Fruit fly (Drosophila melanogaster): ENCODE measurements around the gene CG42505.

The CG42505 gene

DNA sequence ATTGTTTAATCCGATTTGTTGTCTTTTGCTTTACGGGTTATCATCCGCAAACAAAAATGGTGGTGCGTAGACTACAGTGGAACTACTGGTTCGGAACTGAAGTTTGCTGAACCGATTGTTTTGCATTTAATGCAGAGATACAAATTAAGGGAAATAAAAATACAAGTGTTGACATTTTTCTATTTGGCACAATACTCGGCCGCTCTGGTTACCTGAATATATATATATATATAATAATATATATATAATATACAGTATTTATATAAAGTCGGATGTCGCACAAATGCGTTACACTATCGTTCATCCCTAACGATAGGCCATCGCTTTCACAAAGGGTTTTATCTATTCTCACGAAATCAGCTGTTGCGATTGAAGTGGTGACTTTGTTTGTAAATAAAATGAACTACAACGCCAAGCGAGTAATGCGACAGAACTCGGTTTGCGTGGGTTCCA lies 14.7 kb downstream of the CG42505 start, which contains the start of the genes DCAF12 and Spt3 (continued):
- TF ChIP-seq CG7963 (GFP tag; IDR thresholded peaks at IDR 0.05; ENCODE audit: partially characterized antibody) (peak; percentile 88), CG2129 (GFP tag; IDR thresholded peaks at IDR 0.05; ENCODE audit: partially characterized antibody) (peak; percentile 94), Stat92E (GFP tag; optimal IDR thresholded peaks at IDR 0.05) (peak in 1 of 3 experiments; percentile 3), insv (GFP tag; optimal IDR thresholded peaks at IDR 0.05) (peak in 1 of 2 experiments; percentile 23), CG4404 (GFP tag; IDR thresholded peaks at IDR 0.05) (peak; percentile 58; the same call in 1 of the 2 replicates), CG17328 (GFP tag; IDR thresholded peaks at IDR 0.05) (no peak), CG12659 (GFP tag; optimal IDR thresholded peaks at IDR 0.05) (peak; percentile 60), CG17186 (GFP tag; optimal IDR thresholded peaks at IDR 0.05) (peak; percentile 2), CG11504 (tag; optimal IDR thresholded peaks at IDR 0.05) (peak; percentile 71), Camta (GFP tag; optimal IDR thresholded peaks at IDR 0.05) (no peak), CG14860 (GFP tag; IDR thresholded peaks at IDR 0.05; ENCODE audit: partially characterized antibody) (peak; percentile 95), corto (GFP tag; optimal IDR thresholded peaks at IDR 0.05) (no peak), zen2 (GFP tag; IDR thresholded peaks at IDR 0.05; ENCODE audit: partially characterized antibody) (peak; percentile 77; the same call in 2 of the 3 replicates), Mrtf (GFP tag; IDR thresholded peaks at IDR 0.05) (0 out of 3 replicates have a peak, but pooled peaks have one; percentile 26), Hr51 (GFP tag; optimal IDR thresholded peaks at IDR 0.05) (peak in 1 of 2 experiments; percentile 41), NC2β (GFP tag; optimal IDR thresholded peaks at IDR 0.05) (no peak), CG11247 (GFP tag; IDR thresholded peaks at IDR 0.05) (0 out of 2 replicates have a peak, but pooled peaks have one; percentile 42), Ssrp (tag; optimal IDR thresholded peaks at IDR 0.05) (peak; percentile 44), CG4282 (GFP tag; optimal IDR thresholded peaks at IDR 0.05) (no peak), CG9817 (tag; optimal IDR thresholded peaks at IDR 0.05) (peak; percentile 76), CG33557 (GFP tag; optimal IDR thresholded peaks at IDR 0.05) (peak; percentile 61), psq (GFP tag; optimal IDR thresholded peaks at IDR 0.05) (peak; percentile 1), al (GFP tag; IDR thresholded peaks at IDR 0.05) (peak; percentile 51; the same call in 1 of the 2 replicates), Mes4 (GFP tag; optimal IDR thresholded peaks at IDR 0.05) (no peak), CG14441 (GFP tag; IDR thresholded peaks at IDR 0.05) (peak; percentile 37; the same call in 1 of the 2 replicates), gem (tag; optimal IDR thresholded peaks at IDR 0.05) (peak; percentile 81), MTF-1 (GFP tag; optimal IDR thresholded peaks at IDR 0.05; ENCODE audit: borderline replicate concordance) (no peak), wdn (GFP tag; IDR thresholded peaks at IDR 0.05) (0 out of 2 replicates have a peak, but pooled peaks have one; percentile 21), vvl (GFP tag; IDR thresholded peaks at IDR 0.05) (no peak; the same call in 1 of the 2 replicates), CG8388 (GFP tag; optimal IDR thresholded peaks at IDR 0.05) (peak; percentile 38), B-H2 (GFP tag; optimal IDR thresholded peaks at IDR 0.05) (peak; percentile 48), CG30403 (GFP tag; optimal IDR thresholded peaks at IDR 0.05) (peak; percentile 33), CG10321 (GFP tag; IDR thresholded peaks at IDR 0.05) (no peak), CG13287 (GFP tag; IDR thresholded peaks at IDR 0.05; ENCODE audit: partially characterized antibody) (peak; percentile 90), Doc3 (GFP tag; IDR thresholded peaks at IDR 0.05; ENCODE audit: partially characterized antibody) (peak; percentile 97), H2.0 (GFP tag; IDR thresholded peaks at IDR 0.05) (0 out of 2 replicates have a peak, but pooled peaks have one; percentile 23), CG3847 (GFP tag; IDR thresholded peaks at IDR 0.05) (peak; percentile 63), CG6689 (GFP tag; IDR thresholded peaks at IDR 0.05) (peak; percentile 42), Ptx1 (GFP tag; IDR thresholded peaks at IDR 0.05) (peak; percentile 71), stwl (tag; optimal IDR thresholded peaks at IDR 0.05) (peak; percentile 82), CG7928 (GFP tag; optimal IDR thresholded peaks at IDR 0.05) (peak; percentile 5), CG9437 (GFP tag; optimal IDR thresholded peaks at IDR 0.05) (peak; percentile 74), crp (GFP tag; optimal IDR thresholded peaks at IDR 0.05) (peak in 1 of 2 experiments; percentile 89), CG14710 (tag; optimal IDR thresholded peaks at IDR 0.05) (peak; percentile 83), rib (GFP tag; IDR thresholded peaks at IDR 0.05) (no peak), CG7271 (tag; optimal IDR thresholded peaks at IDR 0.05) (no peak), Jarid2 (GFP tag; optimal IDR thresholded peaks at IDR 0.05) (no peak), ems (GFP tag; optimal IDR thresholded peaks at IDR 0.05) (peak; percentile 78)

All from whole organism, embryonic.